Worm (Caenorhabditis elegans): ENCODE measurements around the gene Y41G9A.6.

ce11 chrX:2970212-2970611, 33.4 kb downstream of the Y41G9A.6 start:
- TF ChIP-seq nhr-237 (tag; optimal IDR thresholded peaks at IDR 0.05): no peak
- no peak for TF ChIP-seq nhr-77 (tag; optimal IDR thresholded peaks at IDR 0.05)
- TF ChIP-seq nhr-11 (tag; optimal IDR thresholded peaks at IDR 0.05): no peak
- TF ChIP-seq ceh-90 (tag; optimal IDR thresholded peaks at IDR 0.05): no peak
- no peak for TF ChIP-seq pqm-1 (tag; optimal IDR thresholded peaks at IDR 0.05)
- no peak for TF ChIP-seq ces-1 (GFP tag; optimal IDR thresholded peaks at IDR 0.05)
- no peak for TF ChIP-seq snpc-4 (tag; optimal IDR thresholded peaks at IDR 0.05)
- TF ChIP-seq aly-2 (tag; optimal IDR thresholded peaks at IDR 0.05): no peak
- no peak for TF ChIP-seq C04F5.9 (tag; optimal IDR thresholded peaks at IDR 0.05)
- TF ChIP-seq nhr-71 (tag; optimal IDR thresholded peaks at IDR 0.05): peak; percentile 16
- TF ChIP-seq egl-27 (tag; optimal IDR thresholded peaks at IDR 0.05): no peak
- TF ChIP-seq mab-9 (GFP tag; IDR thresholded peaks at IDR 0.05): no peak
- no peak for TF ChIP-seq tbx-2 (tag; optimal IDR thresholded peaks at IDR 0.05)
- TF ChIP-seq lir-3 (tag; optimal IDR thresholded peaks at IDR 0.05; ENCODE audit: poor library complexity): no peak
